Worm (Caenorhabditis elegans) whole organism, L4 larva: ENCODE data around the gene R04D3.3.

Experiments
- Y75B8A.6 ChIP-seq: fragments of 200-800 bp; sonication (Bioruptor generic); IDR thresholded peaks from 2 replicates; pipeline ENCODE4 v1.3.6; 2022; ENCODE audit warnings: missing genetic modification reagents, missing genetic modification characterization, missing compliant biosample characterization
- fos-1 ChIP-seq: fragments of 150-350 bp; optimal IDR thresholded peaks from 2 replicates; lab custom pipeline; 2014; ENCODE audit warnings: missing biosample characterization, missing genetic modification characterization
- lim-7 ChIP-seq: fragments of 200-800 bp; sonication (Bioruptor generic); IDR thresholded peaks from 2 replicates; pipeline ENCODE4 v1.3.6; 2022; ENCODE audit warnings: missing genetic modification characterization, missing compliant biosample characterization
- mep-1 ChIP-seq: fragments of 150-350 bp; sonication (generic microtip); optimal IDR thresholded peaks from 3 replicates; lab custom pipeline; 2014; ENCODE audit warnings: missing biosample characterization, missing genetic modification characterization
- nhr-25 ChIP-seq: sonication (generic microtip); optimal IDR thresholded peaks from 2 replicates; lab custom pipeline; 2017; ENCODE audit warnings: missing genetic modification characterization, mild to moderate bottlenecking, missing compliant biosample characterization, antibody characterized with exemption, moderate library complexity, borderline replicate concordance; ENCODE audit not compliant: insufficient read depth

DNA sequence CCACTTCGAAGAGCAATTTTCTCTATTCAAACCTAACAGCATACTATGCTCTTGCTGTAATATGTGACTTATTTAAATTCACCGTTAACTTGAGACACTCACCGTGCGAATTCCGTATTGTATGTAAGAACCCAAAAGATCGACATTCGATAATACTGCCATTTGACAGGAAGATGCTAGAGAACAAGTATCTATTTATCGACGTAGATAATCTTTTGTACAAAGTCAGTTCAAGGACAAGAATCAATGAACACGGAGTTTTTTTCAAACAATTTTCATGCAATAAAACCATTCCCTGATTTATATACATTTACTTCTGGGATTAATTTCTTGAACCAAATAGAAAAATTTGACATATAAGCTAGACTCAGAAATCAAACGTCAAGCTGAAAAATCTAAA, 42.2 kb downstream of the R04D3.3 start, which contains the start of gene K08H2.7:
- TF ChIP-seq lim-7 (GFP tag; lab: Robert Waterston, UW) (no peak), Y75B8A.6 (no peak), nhr-25 (no peak), fos-1 (no peak), mep-1 (tag; lab: Kevin White, UChicago) (no peak)
